Fruit fly (Drosophila melanogaster) whole organism, embryonic: Measurements from ENCODE around the gene CG1764.

Experiments used
- B-H2 ChIP-seq: fragments of 200-800 bp; sonication (Bioruptor generic); optimal IDR thresholded peaks from 2 replicates; lab custom pipeline; 2018; ENCODE audit warnings: missing biosample characterization, mild to moderate bottlenecking, missing genetic modification characterization
- BtbVII ChIP-seq: fragments of 200-800 bp; sonication (Bioruptor generic); optimal IDR thresholded peaks from 3 replicates; lab custom pipeline; 2017; ENCODE audit warnings: missing biosample characterization, mild to moderate bottlenecking, missing genetic modification characterization
- CG10366 ChIP-seq: fragments of 200-800 bp; sonication (Bioruptor generic); IDR thresholded peaks from 2 replicates; pipeline ENCODE4 v1.3.6; 2022; ENCODE audit warnings: missing biosample characterization, missing genetic modification characterization
- CG11504 ChIP-seq: fragments of 200-800 bp; sonication (Bioruptor generic); optimal IDR thresholded peaks from 3 replicates; lab custom pipeline; 2019; ENCODE audit warnings: missing biosample characterization, mild to moderate bottlenecking, missing genetic modification characterization, moderate library complexity
- CG12769 ChIP-seq: fragments of 200-800 bp; sonication (Bioruptor generic); optimal IDR thresholded peaks from 2 replicates; lab custom pipeline; 2019; ENCODE audit warnings: missing biosample characterization, mild to moderate bottlenecking, missing genetic modification characterization, moderate library complexity
- CG15696 ChIP-seq: fragments of 200-800 bp; sonication (Bioruptor generic); optimal IDR thresholded peaks from 2 replicates; lab custom pipeline; 2019; ENCODE audit warnings: missing biosample characterization, mild to moderate bottlenecking, missing genetic modification characterization, moderate library complexity
- CG2678 ChIP-seq: fragments of 200-800 bp; sonication (Bioruptor generic); optimal IDR thresholded peaks from 3 replicates; lab custom pipeline; 2019; ENCODE audit warnings: missing biosample characterization, mild to moderate bottlenecking, missing genetic modification characterization, moderate library complexity
- CG31388 ChIP-seq: fragments of 200-800 bp; sonication (Bioruptor generic); optimal IDR thresholded peaks from 2 replicates; lab custom pipeline; 2016; ENCODE audit warnings: missing biosample characterization, missing genetic modification characterization
- CG31441 ChIP-seq: fragments of 200-800 bp; sonication (Bioruptor generic); IDR thresholded peaks from 2 replicates; pipeline ENCODE4 v1.3.6; 2022; ENCODE audit warnings: missing biosample characterization, missing genetic modification characterization
- CG33557 ChIP-seq: fragments of 200-800 bp; sonication (Bioruptor generic); optimal IDR thresholded peaks from 2 replicates; lab custom pipeline; 2019; ENCODE audit warnings: missing biosample characterization, mild to moderate bottlenecking, missing genetic modification characterization, moderate library complexity
- CG42726 ChIP-seq: fragments of 200-800 bp; sonication (Bioruptor generic); IDR thresholded peaks from 2 replicates; pipeline ENCODE4 v1.3.6; 2022; ENCODE audit warnings: missing biosample characterization, missing genetic modification characterization; ENCODE audit not compliant: partially characterized antibody
- CG4707 ChIP-seq: fragments of 200-800 bp; sonication (Bioruptor generic); optimal IDR thresholded peaks from 2 replicates; lab custom pipeline; 2018; ENCODE audit warnings: missing biosample characterization, mild to moderate bottlenecking, missing genetic modification characterization, moderate library complexity
- CG6765 ChIP-seq: fragments of 200-800 bp; sonication (Bioruptor generic); optimal IDR thresholded peaks from 3 replicates; lab custom pipeline; 2017; ENCODE audit warnings: missing biosample characterization, mild to moderate bottlenecking, missing genetic modification characterization
- CG7839 ChIP-seq: fragments of 200-800 bp; sonication (Bioruptor generic); optimal IDR thresholded peaks from 3 replicates; lab custom pipeline; 2018; ENCODE audit warnings: missing biosample characterization, mild to moderate bottlenecking, missing genetic modification characterization, moderate library complexity
- CG7963 ChIP-seq: fragments of 200-800 bp; sonication (Bioruptor generic); IDR thresholded peaks from 3 replicates; pipeline ENCODE4 v1.3.6; 2022; ENCODE audit warnings: missing biosample characterization, missing genetic modification characterization; ENCODE audit not compliant: partially characterized antibody
- CG7987 ChIP-seq: fragments of 200-800 bp; sonication (Bioruptor generic); optimal IDR thresholded peaks from 2 replicates; lab custom pipeline; 2018; ENCODE audit warnings: missing biosample characterization, mild to moderate bottlenecking, missing genetic modification characterization, moderate library complexity
- CG8944 ChIP-seq: fragments of 200-800 bp; sonication (Bioruptor generic); optimal IDR thresholded peaks from 3 replicates; lab custom pipeline; 2016; ENCODE audit warnings: missing biosample characterization, missing genetic modification characterization
- CG9609 ChIP-seq: fragments of 200-800 bp; sonication (Bioruptor generic); optimal IDR thresholded peaks from 3 replicates; lab custom pipeline; 2016; ENCODE audit warnings: missing biosample characterization, missing genetic modification characterization
- CG9932 ChIP-seq: fragments of 200-800 bp; sonication (Bioruptor generic); IDR thresholded peaks from 2 replicates; pipeline ENCODE4 v1.3.6; 2022; ENCODE audit warnings: missing biosample characterization, missing genetic modification characterization
- CoRest ChIP-seq: fragments of 200-800 bp; sonication (Bioruptor generic); optimal IDR thresholded peaks from 3 replicates; lab custom pipeline; 2018; ENCODE audit warnings: missing biosample characterization, mild to moderate bottlenecking, missing genetic modification characterization, moderate library complexity
- Dll ChIP-seq: fragments of 200-800 bp; sonication (Bioruptor generic); IDR thresholded peaks from 4 replicates; pipeline ENCODE4 v1.3.6; 2022; ENCODE audit warnings: missing biosample characterization, missing genetic modification characterization; ENCODE audit not compliant: partially characterized antibody
- Doc2 ChIP-seq: fragments of 200-800 bp; sonication (Bioruptor generic); IDR thresholded peaks from 2 replicates; pipeline ENCODE4 v1.3.6; 2022; ENCODE audit warnings: missing biosample characterization, missing genetic modification characterization
- Doc3 ChIP-seq: fragments of 200-800 bp; sonication (Bioruptor generic); IDR thresholded peaks from 3 replicates; pipeline ENCODE4 v1.3.6; 2022; ENCODE audit warnings: missing biosample characterization, missing genetic modification characterization; ENCODE audit not compliant: partially characterized antibody
- Eip74EF ChIP-seq, 2 experiments: fragments of 200-800 bp in 1 of 2; fragments of >200 bp in 1 of 2; sonication (Bioruptor generic) in 1 of 2; optimal IDR thresholded peaks; 2 replicates each; lab custom pipeline; 2017 to 2019; ENCODE audit warnings: missing biosample characterization in 2 of 2, missing genetic modification characterization in 2 of 2, mild to moderate bottlenecking in 1 of 2, moderate library complexity in 1 of 2
- Ets65A ChIP-seq: fragments of 200-800 bp; sonication (Bioruptor generic); peaks from one replicate; lab custom pipeline; 2016; ENCODE audit warnings: missing biosample characterization, missing genetic modification characterization
- Hand ChIP-seq: fragments of 200-800 bp; sonication (Bioruptor generic); optimal IDR thresholded peaks from 2 replicates; lab custom pipeline; 2017; ENCODE audit warnings: mild to moderate bottlenecking, missing biosample characterization, missing genetic modification reagents, missing genetic modification characterization
- Rx ChIP-seq: fragments of 200-800 bp; sonication (Bioruptor generic); IDR thresholded peaks from 2 replicates; pipeline ENCODE4 v1.3.6; 2022; ENCODE audit warnings: missing biosample characterization, missing genetic modification characterization
- Sry-β ChIP-seq: fragments of 200-800 bp; sonication (Bioruptor generic); optimal IDR thresholded peaks from 2 replicates; lab custom pipeline; 2018; ENCODE audit warnings: missing biosample characterization, mild to moderate bottlenecking, missing genetic modification characterization, moderate library complexity
- ac ChIP-seq: fragments of 200-800 bp; sonication (Bioruptor generic); optimal IDR thresholded peaks from 3 replicates; lab custom pipeline; 2017; ENCODE audit warnings: missing biosample characterization, mild to moderate bottlenecking, missing genetic modification characterization
- dpn ChIP-seq, 2 experiments: fragments of 200-800 bp; sonication (Bioruptor generic); optimal IDR thresholded peaks; 3 replicates each; lab custom pipeline; 2016; ENCODE audit warnings: missing biosample characterization in 2 of 2, missing genetic modification characterization in 2 of 2
- esg ChIP-seq: fragments of 200-800 bp; sonication (Bioruptor generic); conservative IDR thresholded peaks from 2 replicates; pipeline ENCODE4 v1.3.6; 2022; ENCODE audit warnings: missing biosample characterization, missing genetic modification characterization
- gem ChIP-seq: fragments of 200-800 bp; sonication (Bioruptor generic); optimal IDR thresholded peaks from 2 replicates; lab custom pipeline; 2019; ENCODE audit warnings: missing biosample characterization, mild to moderate bottlenecking, missing genetic modification characterization, moderate library complexity
- grau ChIP-seq: fragments of 200-800 bp; optimal IDR thresholded peaks from 3 replicates; lab custom pipeline; 2019; ENCODE audit warnings: missing biosample characterization, mild to moderate bottlenecking, missing genetic modification characterization, moderate library complexity
- maf-S ChIP-seq: fragments of 200-800 bp; sonication (Bioruptor generic); optimal IDR thresholded peaks from 2 replicates; lab custom pipeline; 2016; ENCODE audit warnings: missing biosample characterization, missing genetic modification characterization
- nmo ChIP-seq: fragments of 200-800 bp; sonication (Bioruptor generic); optimal IDR thresholded peaks from 2 replicates; lab custom pipeline; 2018; ENCODE audit warnings: missing biosample characterization, mild to moderate bottlenecking, missing genetic modification characterization, moderate library complexity
- org-1 ChIP-seq: fragments of 200-800 bp; sonication (Bioruptor generic); optimal IDR thresholded peaks from 2 replicates; lab custom pipeline; 2017; ENCODE audit warnings: missing biosample characterization, missing genetic modification characterization
- pzg ChIP-seq: fragments of 200-800 bp; sonication (Bioruptor generic); optimal IDR thresholded peaks from 3 replicates; lab custom pipeline; 2018; ENCODE audit warnings: missing biosample characterization, mild to moderate bottlenecking, missing genetic modification characterization, moderate library complexity
- row ChIP-seq: fragments of 200-800 bp; sonication (Bioruptor generic); IDR thresholded peaks from 3 replicates; pipeline ENCODE4 v1.3.6; 2022; ENCODE audit warnings: missing biosample characterization, missing genetic modification characterization
- scrt ChIP-seq: fragments of 200-800 bp; sonication (Bioruptor generic); optimal IDR thresholded peaks from 2 replicates; lab custom pipeline; 2018; ENCODE audit warnings: missing biosample characterization, mild to moderate bottlenecking, missing genetic modification characterization, moderate library complexity
- sens ChIP-seq: fragments of 200-800 bp; sonication (Bioruptor generic); peaks from one replicate; lab custom pipeline; 2016; ENCODE audit warnings: missing biosample characterization, missing genetic modification characterization
- sisA ChIP-seq: fragments of 200-800 bp; sonication (Bioruptor generic); IDR thresholded peaks from 2 replicates; pipeline ENCODE4 v1.3.6; 2022; ENCODE audit warnings: missing biosample characterization, missing genetic modification characterization
- sob ChIP-seq: fragments of 200-800 bp; sonication (Bioruptor generic); IDR thresholded peaks from 2 replicates; pipeline ENCODE4 v1.3.6; 2022; ENCODE audit warnings: missing biosample characterization, missing genetic modification characterization
- tx ChIP-seq: fragments of 200-800 bp; sonication (Bioruptor generic); optimal IDR thresholded peaks from 2 replicates; lab custom pipeline; 2016; ENCODE audit warnings: missing biosample characterization, missing genetic modification characterization
- zen2 ChIP-seq: fragments of 200-800 bp; sonication (Bioruptor generic); IDR thresholded peaks from 3 replicates; pipeline ENCODE4 v1.3.6; 2022; ENCODE audit warnings: missing biosample characterization, missing genetic modification characterization; ENCODE audit not compliant: partially characterized antibody

The CG1764 gene

dm6 chrX:13281244-13281877, 20.9 kb downstream of the CG1764 start (continued):
- no peak for TF ChIP-seq Doc3 (GFP tag; lab: Robert Waterston, UW)
- TF ChIP-seq tx, result peak; percentile 8
- TF ChIP-seq gem (tag; lab: Kevin White, UChicago), result peak; percentile 17
- peak; percentile 9 for TF ChIP-seq CG7839 (tag; lab: Kevin White, UChicago)
- peak in 1 of 2 experiments; percentile 4 for TF ChIP-seq dpn (GFP tag; optimal IDR thresholded peaks at IDR 0.05; lab: Kevin White, UChicago)
- TF ChIP-seq Rx (GFP tag; lab: Robert Waterston, UW), result no peak
- no peak for TF ChIP-seq zen2 (GFP tag; lab: Robert Waterston, UW)
- no peak for TF ChIP-seq esg (GFP tag; lab: Robert Waterston, UW)
- TF ChIP-seq scrt (GFP tag; lab: Kevin White, UChicago), result peak; percentile 48
- TF ChIP-seq CG6765 (GFP tag; lab: Kevin White, UChicago), result peak; percentile 26
- TF ChIP-seq CG12769 (tag; lab: Kevin White, UChicago), result peak; percentile 45
- peak; percentile 14; the same call in 1 of the 2 replicates for TF ChIP-seq sisA (GFP tag; lab: Robert Waterston, UW)
- no peak for TF ChIP-seq Hand (GFP tag; lab: Kevin White, UChicago)
- peak; percentile 9 for TF ChIP-seq maf-S (GFP tag; lab: Kevin White, UChicago)
- no peak for TF ChIP-seq CG33557 (GFP tag; lab: Kevin White, UChicago)
- TF ChIP-seq CG9609 (GFP tag; lab: Kevin White, UChicago), result no peak
- peak; percentile 5 for TF ChIP-seq B-H2 (GFP tag; lab: Kevin White, UChicago)
- no peak for TF ChIP-seq ac (GFP tag; lab: Kevin White, UChicago)
- TF ChIP-seq CG9932, result 0 out of 2 replicates have a peak, but pooled peaks have one; percentile 6
- peak; percentile 4 for TF ChIP-seq CG4707 (GFP tag; lab: Kevin White, UChicago)
- peak; percentile 39 for TF ChIP-seq BtbVII
- TF ChIP-seq Eip74EF (GFP tag; optimal IDR thresholded peaks at IDR 0.05; lab: Kevin White, UChicago), result peak in 1 of 2 experiments; percentile 10
- peak; percentile 15 for TF ChIP-seq org-1 (GFP tag; lab: Kevin White, UChicago)
- no peak for TF ChIP-seq pzg (GFP tag; lab: Kevin White, UChicago)
- no peak for TF ChIP-seq CG15696 (tag; lab: Kevin White, UChicago)
- TF ChIP-seq Ets65A (GFP tag; lab: Kevin White, UChicago), result peak; percentile 36
- no peak for TF ChIP-seq CG8944 (GFP tag; lab: Kevin White, UChicago)
- TF ChIP-seq CG42726, result 0 out of 2 replicates have a peak, but pooled peaks have one; percentile 9
- 0 out of 3 replicates have a peak, but pooled peaks have one; percentile 17 for TF ChIP-seq row (GFP tag; lab: Robert Waterston, UW)
- no peak for TF ChIP-seq CG7963
- peak; percentile 77 for TF ChIP-seq sens (GFP tag; lab: Kevin White, UChicago)
- TF ChIP-seq sob (GFP tag; lab: Robert Waterston, UW), result no peak

DNA sequence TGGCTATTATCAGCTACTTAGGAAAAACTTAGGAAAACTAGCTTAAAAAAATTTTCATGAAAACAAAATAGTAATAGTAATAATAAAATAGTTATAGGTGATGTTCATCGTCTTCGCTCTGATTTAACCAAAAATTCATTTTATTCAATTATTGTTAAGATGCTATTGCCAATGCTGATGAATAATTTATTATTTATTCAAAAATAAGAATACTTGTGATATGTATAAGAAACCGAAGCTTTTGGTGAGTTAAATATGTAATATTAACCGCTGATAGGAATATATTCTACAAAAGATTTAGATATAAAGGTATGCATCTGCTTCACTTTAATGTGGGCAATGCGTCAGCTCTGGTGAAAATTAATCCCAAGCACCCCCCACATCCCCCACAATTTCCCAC, 21.5 kb downstream of the CG1764 start:
- TF ChIP-seq grau (tag; lab: Kevin White, UChicago) (peak; percentile 13), CG31441 (GFP tag; lab: Robert Waterston, UW) (0 out of 2 replicates have a peak, but pooled peaks have one; percentile 14), CoRest (tag; lab: Kevin White, UChicago) (peak; percentile 3), CG2678 (tag; lab: Kevin White, UChicago) (peak; percentile 8), Doc2 (GFP tag; lab: Robert Waterston, UW) (no peak), nmo (GFP tag; lab: Kevin White, UChicago) (peak; percentile 10), CG11504 (tag; lab: Kevin White, UChicago) (peak; percentile 33), Sry-β (peak; percentile 83), row (GFP tag; lab: Robert Waterston, UW) (peak; percentile 45; the same call in 1 of the 3 replicates), Dll (GFP tag; lab: Robert Waterston, UW) (no peak), CG31388 (no peak), gem (tag; lab: Kevin White, UChicago) (peak; percentile 15), CG10366 (GFP tag; lab: Robert Waterston, UW) (no peak), CG7987 (GFP tag; lab: Kevin White, UChicago) (no peak)
